Worm (Caenorhabditis elegans) whole organism, L4 larva: ENCODE measurements around the gene F20A1.6.

Experiments used
- D1046.2 ChIP-seq: fragments of 200-800 bp; sonication (Bioruptor generic); IDR thresholded peaks from 2 replicates; pipeline ENCODE4 v1.3.6; 2022; ENCODE audit warnings: missing genetic modification characterization, missing compliant biosample characterization
- F10B5.3 ChIP-seq: sonication (generic microtip); optimal IDR thresholded peaks from 2 replicates; lab custom pipeline; 2016; ENCODE audit warnings: mild to moderate bottlenecking, missing genetic modification characterization, missing compliant biosample characterization
- F26F4.8 ChIP-seq: fragments of 200-800 bp; sonication (Bioruptor generic); conservative IDR thresholded peaks from 2 replicates; pipeline ENCODE4 v1.3.6; 2022; ENCODE audit warnings: missing genetic modification characterization, missing compliant biosample characterization
- F37D6.2 ChIP-seq: sonication (generic microtip); optimal IDR thresholded peaks from 2 replicates; lab custom pipeline; 2016; ENCODE audit warnings: mild to moderate bottlenecking, missing genetic modification characterization, missing compliant biosample characterization
- F44E2.7 ChIP-seq: fragments of 200-800 bp; sonication (Bioruptor generic); IDR thresholded peaks from 2 replicates; pipeline ENCODE4 v2.1.2; 2022; ENCODE audit warnings: missing genetic modification characterization, missing compliant biosample characterization
- T20F7.1 ChIP-seq: fragments of 200-800 bp; sonication (Bioruptor generic); optimal IDR thresholded peaks from 2 replicates; lab custom pipeline; 2018; ENCODE audit warnings: mild to moderate bottlenecking, missing genetic modification characterization, missing compliant biosample characterization
- Y105C5A.15 ChIP-seq: fragments of 200-800 bp; sonication (Bioruptor generic); IDR thresholded peaks from 2 replicates; pipeline ENCODE4 v1.3.6; 2022; ENCODE audit warnings: missing genetic modification characterization, missing compliant biosample characterization
- Y48G9A.11 ChIP-seq: fragments of 200-800 bp; sonication (Bioruptor generic); IDR thresholded peaks from 2 replicates; pipeline ENCODE4 v1.3.6; 2022; ENCODE audit warnings: missing genetic modification reagents, missing genetic modification characterization, missing compliant biosample characterization
- aha-1 ChIP-seq: fragments of 150-350 bp; peaks from one replicate; lab custom pipeline; 2014; ENCODE audit warnings: missing biosample characterization, missing genetic modification characterization
- arid-1 ChIP-seq: fragments of 200-800 bp; sonication (Bioruptor generic); conservative IDR thresholded peaks from 2 replicates; pipeline ENCODE4 v1.3.6; 2022; ENCODE audit warnings: missing genetic modification reagents, missing genetic modification characterization, missing compliant biosample characterization
- ceh-28 ChIP-seq: fragments of 150-350 bp; optimal IDR thresholded peaks from 2 replicates; lab custom pipeline; 2014; ENCODE audit warnings: missing biosample characterization, missing genetic modification reagents, missing genetic modification characterization
- ceh-32 ChIP-seq: sonication (generic microtip); optimal IDR thresholded peaks from 2 replicates; lab custom pipeline; 2016; ENCODE audit warnings: mild to moderate bottlenecking, missing genetic modification characterization, missing compliant biosample characterization; ENCODE audit not compliant: poor library complexity
- ceh-62 ChIP-seq: sonication (generic microtip); optimal IDR thresholded peaks from 2 replicates; lab custom pipeline; 2017; ENCODE audit warnings: missing biosample characterization, missing genetic modification characterization
- cey-2 ChIP-seq: sonication (generic microtip); optimal IDR thresholded peaks from 3 replicates; lab custom pipeline; 2017; ENCODE audit warnings: missing genetic modification characterization, mild to moderate bottlenecking, missing compliant biosample characterization, antibody characterized with exemption, borderline replicate concordance; ENCODE audit not compliant: insufficient read depth
- ctbp-1 ChIP-seq: fragments of 200-800 bp; sonication (Bioruptor generic); IDR thresholded peaks from 2 replicates; pipeline ENCODE4 v1.3.6; 2022; ENCODE audit warnings: missing genetic modification reagents, missing genetic modification characterization, missing compliant biosample characterization
- daf-19 ChIP-seq: fragments of 200-800 bp; sonication (Bioruptor generic); conservative IDR thresholded peaks from 2 replicates; pipeline ENCODE4 v1.3.6; 2022; ENCODE audit warnings: missing genetic modification characterization, missing compliant biosample characterization
- daf-8 ChIP-seq: fragments of 200-800 bp; sonication (Bioruptor generic); IDR thresholded peaks from 2 replicates; pipeline ENCODE4 v1.3.6; 2022; ENCODE audit warnings: missing genetic modification characterization, missing compliant biosample characterization
- dmd-6 ChIP-seq: fragments of 200-800 bp; sonication (Bioruptor generic); IDR thresholded peaks from 2 replicates; pipeline ENCODE4 v1.3.6; 2022; ENCODE audit warnings: missing genetic modification reagents, missing genetic modification characterization, missing compliant biosample characterization
- dpl-1 ChIP-seq: fragments of 150-350 bp; optimal IDR thresholded peaks from 2 replicates; lab custom pipeline; 2014; ENCODE audit warnings: missing biosample characterization, missing genetic modification reagents, missing genetic modification characterization
- dve-1 ChIP-seq: sonication (generic microtip); optimal IDR thresholded peaks from 2 replicates; lab custom pipeline; 2017; ENCODE audit warnings: antibody characterized with exemption, mild to moderate bottlenecking, missing genetic modification characterization, missing compliant biosample characterization; ENCODE audit not compliant: insufficient read depth
- egl-27 ChIP-seq: sonication (generic microtip); optimal IDR thresholded peaks from 3 replicates; lab custom pipeline; 2017; ENCODE audit warnings: missing biosample characterization, missing genetic modification reagents, missing genetic modification characterization
- egl-43 ChIP-seq: fragments of 200-800 bp; sonication (Bioruptor generic); IDR thresholded peaks from 2 replicates; pipeline ENCODE4 v1.3.6; 2022; ENCODE audit warnings: missing genetic modification reagents, missing genetic modification characterization, missing compliant biosample characterization
- gei-8 ChIP-seq: fragments of 200-800 bp; sonication (Bioruptor generic); optimal IDR thresholded peaks from 2 replicates; lab custom pipeline; 2018; ENCODE audit warnings: mild to moderate bottlenecking, missing genetic modification characterization, missing compliant biosample characterization
- hif-1 ChIP-seq, 2 experiments: sonication (generic microtip); optimal IDR thresholded peaks; 2 replicates each; lab custom pipeline; 2016 to 2017; ENCODE audit warnings: missing compliant biosample characterization in 2 of 2, missing genetic modification characterization in 2 of 2, missing genetic modification reagents in 2 of 2, missing genotype in 2 of 2, mild to moderate bottlenecking in 1 of 2
- hlh-11 ChIP-seq: fragments of 200-800 bp; sonication (Bioruptor generic); optimal IDR thresholded peaks from 2 replicates; lab custom pipeline; 2018; ENCODE audit warnings: mild to moderate bottlenecking, missing genetic modification characterization, missing compliant biosample characterization
- lin-1 ChIP-seq: fragments of 200-800 bp; sonication (Bioruptor generic); IDR thresholded peaks from 2 replicates; pipeline ENCODE4 v1.3.6; 2022; ENCODE audit warnings: missing genetic modification reagents, missing genetic modification characterization, missing compliant biosample characterization
- lin-13 ChIP-seq: fragments of 150-350 bp; optimal IDR thresholded peaks from 2 replicates; lab custom pipeline; 2014; ENCODE audit warnings: missing biosample characterization, missing genetic modification reagents, missing genetic modification characterization
- lir-3 ChIP-seq: sonication (generic microtip); optimal IDR thresholded peaks from 2 replicates; lab custom pipeline; 2016; ENCODE audit warnings: mild to moderate bottlenecking, missing genetic modification characterization, missing compliant biosample characterization
- lsy-2 ChIP-seq, 2 experiments: fragments of 150-350 bp in 1 of 2; sonication (generic microtip) in 1 of 2; optimal IDR thresholded peaks; 2 replicates each; lab custom pipeline; 2014 to 2017; ENCODE audit warnings: missing biosample characterization in 2 of 2, missing genetic modification characterization in 2 of 2
- mdl-1 ChIP-seq, 2 experiments: fragments of 150-350 bp in 1 of 2; sonication (generic microtip) in 1 of 2; optimal IDR thresholded peaks; 2 replicates each; lab custom pipeline; 2014 to 2017; ENCODE audit warnings: missing biosample characterization in 2 of 2, missing genetic modification characterization in 2 of 2
- mdt-29 ChIP-seq: fragments of 200-800 bp; sonication (Bioruptor generic); IDR thresholded peaks from 2 replicates; pipeline ENCODE4 v1.3.6; 2022; ENCODE audit warnings: missing genetic modification reagents, missing genetic modification characterization, missing compliant biosample characterization
- mep-1 ChIP-seq: fragments of 150-350 bp; sonication (generic microtip); optimal IDR thresholded peaks from 3 replicates; lab custom pipeline; 2014; ENCODE audit warnings: missing biosample characterization, missing genetic modification characterization
- mes-2 ChIP-seq: sonication (generic microtip); optimal IDR thresholded peaks from 2 replicates; lab custom pipeline; 2016; ENCODE audit warnings: missing genotype, mild to moderate bottlenecking, missing genetic modification characterization, missing compliant biosample characterization; ENCODE audit not compliant: poor library complexity, severe bottlenecking
- mxl-2 ChIP-seq: fragments of 200-800 bp; sonication (Bioruptor generic); conservative IDR thresholded peaks from 2 replicates; pipeline ENCODE4 v1.3.6; 2022; ENCODE audit warnings: missing genetic modification reagents, missing genetic modification characterization, missing compliant biosample characterization
- mxl-3 ChIP-seq: fragments of 200-800 bp; sonication (Bioruptor generic); optimal IDR thresholded peaks from 2 replicates; lab custom pipeline; 2018; ENCODE audit warnings: mild to moderate bottlenecking, missing genetic modification characterization, missing compliant biosample characterization
- nhr-10 ChIP-seq: fragments of 150-350 bp; optimal IDR thresholded peaks from 2 replicates; lab custom pipeline; 2014; ENCODE audit warnings: missing biosample characterization, missing genetic modification characterization
- nhr-102 ChIP-seq: sonication (generic microtip); optimal IDR thresholded peaks from 2 replicates; lab custom pipeline; 2016; ENCODE audit warnings: mild to moderate bottlenecking, missing genetic modification characterization, moderate library complexity, missing compliant biosample characterization
- nhr-11 ChIP-seq: fragments of 150-350 bp; optimal IDR thresholded peaks from 2 replicates; lab custom pipeline; 2014; ENCODE audit warnings: missing biosample characterization, missing genetic modification characterization
- nhr-28 ChIP-seq: fragments of 150-350 bp; optimal IDR thresholded peaks from 2 replicates; lab custom pipeline; 2014; ENCODE audit warnings: missing biosample characterization, missing genetic modification characterization
- nhr-48 ChIP-seq: sonication (generic microtip); optimal IDR thresholded peaks from 2 replicates; lab custom pipeline; 2016; ENCODE audit warnings: mild to moderate bottlenecking, missing genetic modification characterization, missing compliant biosample characterization
- nhr-6 ChIP-seq: fragments of 150-350 bp; optimal IDR thresholded peaks from 2 replicates; lab custom pipeline; 2014; ENCODE audit warnings: missing biosample characterization, missing genetic modification characterization
- nhr-76 ChIP-seq: fragments of 150-350 bp; optimal IDR thresholded peaks from 2 replicates; lab custom pipeline; 2014; ENCODE audit warnings: missing biosample characterization, missing genetic modification characterization
- pha-4 ChIP-seq, 2 experiments: fragments of 150-350 bp in 1 of 2; fragments of 200-800 bp in 1 of 2; sonication (Bioruptor generic) in 1 of 2; IDR thresholded peaks in 1 of 2; optimal IDR thresholded peaks in 1 of 2; 2 replicates each; pipeline versions ENCODE4 v1.3.6 to Lab custom; 2014 to 2022; ENCODE audit warnings: missing genetic modification characterization in 2 of 2, missing genetic modification reagents in 2 of 2, missing biosample characterization in 1 of 2, missing compliant biosample characterization in 1 of 2
- pqm-1 ChIP-seq: sonication (generic microtip); optimal IDR thresholded peaks from 2 replicates; lab custom pipeline; 2017; ENCODE audit warnings: missing biosample characterization, missing genetic modification characterization
- snpc-1.2 ChIP-seq: fragments of 200-800 bp; sonication (Bioruptor generic); IDR thresholded peaks from 2 replicates; pipeline ENCODE4 v1.3.6; 2022; ENCODE audit warnings: missing genetic modification reagents, missing genetic modification characterization, missing compliant biosample characterization
- snpc-4 ChIP-seq: fragments of 150-350 bp; optimal IDR thresholded peaks from 2 replicates; lab custom pipeline; 2014; ENCODE audit warnings: missing biosample characterization, missing genetic modification characterization
- tag-97 ChIP-seq: fragments of 200-800 bp; sonication (Bioruptor generic); IDR thresholded peaks from 2 replicates; pipeline ENCODE4 v1.3.6; 2022; ENCODE audit warnings: missing genetic modification characterization, missing compliant biosample characterization
- tra-1 ChIP-seq: fragments of 200-800 bp; sonication (Bioruptor generic); IDR thresholded peaks from 2 replicates; pipeline ENCODE4 v1.3.6; 2022; ENCODE audit warnings: missing genetic modification reagents, missing genetic modification characterization, missing compliant biosample characterization
- unc-39 ChIP-seq: sonication (generic microtip); optimal IDR thresholded peaks from 2 replicates; lab custom pipeline; 2017; ENCODE audit warnings: missing biosample characterization, missing genetic modification characterization
- zfp-2 ChIP-seq: sonication (generic microtip); optimal IDR thresholded peaks from 2 replicates; lab custom pipeline; 2016; ENCODE audit warnings: mild to moderate bottlenecking, missing genetic modification characterization, missing compliant biosample characterization
- ztf-11 ChIP-seq: fragments of 150-350 bp; optimal IDR thresholded peaks from 2 replicates; lab custom pipeline; 2014; ENCODE audit warnings: missing biosample characterization, missing genetic modification characterization

F20A1.6 gene

DNA sequence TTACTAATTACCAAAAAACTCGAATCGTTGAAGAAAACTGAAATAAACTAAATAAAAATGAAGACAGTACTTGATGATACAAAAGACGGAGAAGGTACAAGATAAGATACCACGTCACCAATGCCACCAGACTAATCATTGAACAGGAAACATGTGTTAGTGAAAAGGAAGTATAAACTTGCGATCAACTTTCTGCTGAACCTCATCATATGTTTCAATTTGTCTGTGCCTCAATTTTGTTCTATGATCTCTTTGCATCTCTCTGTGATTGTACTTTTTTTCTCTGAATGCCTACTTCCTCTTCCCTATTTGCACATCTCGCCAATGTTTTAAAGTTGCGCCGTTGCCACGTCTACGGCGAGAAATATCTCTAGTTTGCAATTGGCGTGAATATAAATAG, 33.0 kb downstream of the F20A1.6 start:
- peak; percentile 93 for TF ChIP-seq dmd-6 (GFP tag; lab: Robert Waterston, UW)
- no peak for TF ChIP-seq pha-4 (GFP tag; IDR thresholded peaks at IDR 0.05; lab: Robert Waterston, UW)
- TF ChIP-seq pha-4 (tag; optimal IDR thresholded peaks at IDR 0.05; lab: Kevin White, UChicago) = no peak
- no peak for TF ChIP-seq lin-13
- TF ChIP-seq dpl-1 (GFP tag; lab: Kevin White, UChicago) = peak; percentile 17
- TF ChIP-seq Y105C5A.15 (GFP tag; lab: Robert Waterston, UW) = no peak
- TF ChIP-seq pqm-1 (tag; lab: Kevin White, UChicago) = peak; percentile 5
- TF ChIP-seq F44E2.7 (GFP tag; lab: Robert Waterston, UW) = no peak
- TF ChIP-seq mxl-3 (GFP tag; lab: Kevin White, UChicago) = peak; percentile 4
- TF ChIP-seq gei-8 = peak; percentile 47
- TF ChIP-seq Y48G9A.11 = no peak
- TF ChIP-seq lir-3 = no peak
- TF ChIP-seq nhr-11 (tag; lab: Kevin White, UChicago) = no peak
- TF ChIP-seq ceh-28 = no peak
- peak; percentile 84 for TF ChIP-seq nhr-28 (tag; lab: Kevin White, UChicago)
- TF ChIP-seq daf-8 (GFP tag; lab: Robert Waterston, UW) = no peak
- no peak for TF ChIP-seq tra-1 (GFP tag; lab: Robert Waterston, UW)
- TF ChIP-seq F26F4.8 = no peak
- no peak for TF ChIP-seq D1046.2
- peak; percentile 73 for TF ChIP-seq nhr-48 (tag; lab: Kevin White, UChicago)
- TF ChIP-seq ctbp-1 = no peak
- peak; percentile 41 for TF ChIP-seq nhr-6 (tag; lab: Kevin White, UChicago)
- no peak for TF ChIP-seq F10B5.3
- no peak for TF ChIP-seq mdt-29 (GFP tag; lab: Robert Waterston, UW)
- TF ChIP-seq hlh-11 = peak; percentile 58
- TF ChIP-seq ztf-11 (tag; lab: Kevin White, UChicago) = no peak
- no peak for TF ChIP-seq snpc-1.2 (GFP tag; lab: Robert Waterston, UW)
- no peak for TF ChIP-seq F37D6.2
- TF ChIP-seq hif-1 (tag; optimal IDR thresholded peaks at IDR 0.05; lab: Kevin White, UChicago) = peak in 1 of 2 experiments; percentile 49
- no peak for TF ChIP-seq lin-1 (GFP tag; lab: Robert Waterston, UW)
- no peak for TF ChIP-seq mxl-2
- TF ChIP-seq ceh-32 (tag; lab: Kevin White, UChicago) = no peak
- no peak for TF ChIP-seq zfp-2 (tag; lab: Kevin White, UChicago)
- TF ChIP-seq snpc-4 (tag; lab: Kevin White, UChicago) = no peak
- TF ChIP-seq egl-43 (GFP tag; lab: Robert Waterston, UW) = no peak
- no peak for TF ChIP-seq daf-19
- TF ChIP-seq aha-1 (tag; lab: Kevin White, UChicago) = no peak
- TF ChIP-seq nhr-10 (tag; lab: Kevin White, UChicago) = peak; percentile 80
- no peak for TF ChIP-seq ceh-62 (tag; lab: Kevin White, UChicago)
- TF ChIP-seq nhr-76 = no peak
- no peak for TF ChIP-seq tag-97 (GFP tag; lab: Robert Waterston, UW)
- TF ChIP-seq nhr-102 (tag; lab: Kevin White, UChicago) = no peak
- TF ChIP-seq mep-1 = peak; percentile 14
- TF ChIP-seq arid-1 (GFP tag; lab: Robert Waterston, UW) = no peak
- TF ChIP-seq egl-27 = no peak
- peak in 1 of 2 experiments; percentile 27 for TF ChIP-seq lsy-2 (tag; optimal IDR thresholded peaks at IDR 0.05; lab: Kevin White, UChicago)
- TF ChIP-seq cey-2 (tag; lab: Kevin White, UChicago) = peak; percentile 79
- TF ChIP-seq T20F7.1 (GFP tag; lab: Kevin White, UChicago) = peak; percentile 1
- TF ChIP-seq mdl-1 (tag; optimal IDR thresholded peaks at IDR 0.05; lab: Kevin White, UChicago) = peak in 1 of 2 experiments; percentile 66
- TF ChIP-seq mes-2 (tag; lab: Kevin White, UChicago) = peak; percentile 18
- peak; percentile 77 for TF ChIP-seq dve-1 (tag; lab: Kevin White, UChicago)
- TF ChIP-seq unc-39 (tag; lab: Kevin White, UChicago) = no peak
